Worm (Caenorhabditis elegans) whole organism, L4 larva: ENCODE results near the gene nstp-7.

ENCODE experiments used
- arid-1 ChIP-seq: fragments of 200-800 bp; sonication (Bioruptor generic); conservative IDR thresholded peaks from 2 replicates; pipeline ENCODE4 v1.3.6; 2022; ENCODE audit warnings: missing genetic modification reagents, missing genetic modification characterization, missing compliant biosample characterization
- dve-1 ChIP-seq: sonication (generic microtip); optimal IDR thresholded peaks from 2 replicates; lab custom pipeline; 2017; ENCODE audit warnings: antibody characterized with exemption, mild to moderate bottlenecking, missing genetic modification characterization, missing compliant biosample characterization; ENCODE audit not compliant: insufficient read depth
- egl-27 ChIP-seq: sonication (generic microtip); optimal IDR thresholded peaks from 3 replicates; lab custom pipeline; 2017; ENCODE audit warnings: missing biosample characterization, missing genetic modification reagents, missing genetic modification characterization
- lim-7 ChIP-seq: fragments of 200-800 bp; sonication (Bioruptor generic); IDR thresholded peaks from 2 replicates; pipeline ENCODE4 v1.3.6; 2022; ENCODE audit warnings: missing genetic modification characterization, missing compliant biosample characterization
- lin-15B ChIP-seq: fragments of 150-350 bp; sonication (generic microtip); optimal IDR thresholded peaks from 3 replicates; lab custom pipeline; 2014; ENCODE audit warnings: missing biosample characterization, missing genetic modification characterization
- lsy-2 ChIP-seq, 2 experiments: fragments of 150-350 bp in 1 of 2; sonication (generic microtip) in 1 of 2; optimal IDR thresholded peaks; 2 replicates each; lab custom pipeline; 2014 to 2017; ENCODE audit warnings: missing biosample characterization in 2 of 2, missing genetic modification characterization in 2 of 2
- snpc-4 ChIP-seq: fragments of 150-350 bp; optimal IDR thresholded peaks from 2 replicates; lab custom pipeline; 2014; ENCODE audit warnings: missing biosample characterization, missing genetic modification characterization
- unc-62 ChIP-seq, 3 experiments: fragments of 150-350 bp in 1 of 3; sonication (generic microtip); optimal IDR thresholded peaks in 2 of 3; peaks in 1 of 3; 1 replicate in 1 of 3; 2 replicates in 2 of 3; lab custom pipeline; 2014 to 2017; ENCODE audit warnings: missing biosample characterization in 3 of 3, missing genetic modification characterization in 3 of 3, missing genetic modification reagents in 3 of 3, missing genotype in 1 of 3
- zag-1 ChIP-seq: fragments of 150-350 bp; optimal IDR thresholded peaks from 2 replicates; lab custom pipeline; 2014; ENCODE audit warnings: missing biosample characterization, missing genetic modification characterization
- ztf-11 ChIP-seq: fragments of 150-350 bp; optimal IDR thresholded peaks from 2 replicates; lab custom pipeline; 2014; ENCODE audit warnings: missing biosample characterization, missing genetic modification characterization

DNA sequence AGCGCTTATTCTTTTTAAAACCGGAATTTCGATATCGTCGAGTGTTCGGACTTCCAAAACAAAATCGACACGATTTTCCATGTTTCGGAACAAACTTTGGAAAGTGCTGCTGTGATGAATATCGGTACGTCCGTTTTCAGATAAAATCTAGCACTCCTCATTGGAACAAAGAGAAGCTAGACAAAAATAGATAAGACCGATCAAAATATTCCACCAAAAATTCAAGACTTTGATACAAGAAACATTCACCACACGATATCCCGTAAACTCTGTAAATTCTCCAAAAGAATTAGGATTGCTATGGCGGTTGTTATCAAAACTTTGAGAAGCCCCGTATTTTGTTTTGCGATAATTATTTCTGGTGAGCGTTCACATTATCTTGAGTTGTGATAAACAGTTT, 38.5 kb upstream of the nstp-7 start, which contains the start of gene C14C6.3:
- TF ChIP-seq ztf-11 (no peak), zag-1 (tag; lab: Kevin White, UChicago) (no peak), snpc-4 (no peak), lim-7 (GFP tag; lab: Robert Waterston, UW) (no peak), lin-15B (no peak), egl-27 (no peak), dve-1 (tag; lab: Kevin White, UChicago) (no peak), arid-1 (GFP tag; lab: Robert Waterston, UW) (no peak), lsy-2 (tag; optimal IDR thresholded peaks at IDR 0.05; lab: Kevin White, UChicago) (no peak), unc-62 (GFP tag; optimal IDR thresholded peaks at IDR 0.05 in 1 of 2; lab: Kevin White, UChicago) (peak in 1 of 2 experiments; percentile 5), unc-62 (tag; optimal IDR thresholded peaks at IDR 0.05; lab: Kevin White, UChicago) (no peak)
